Worm (Caenorhabditis elegans): Measurements from ENCODE around the gene cup-4.
A peak's percentile ranks its signal among the peaks of the same experiment; 100 is the strongest.

Gene cup-4

ce11 chrIII:7872776-7873175 is 6.5 kb downstream of the cup-4 start:
- TF ChIP-seq attf-4 (tag; optimal IDR thresholded peaks at IDR 0.05) (no peak), unc-62 (GFP tag; optimal IDR thresholded peaks at IDR 0.05 in 1 of 2) (peak in 1 of 2 experiments; percentile 56), unc-62 (tag; optimal IDR thresholded peaks at IDR 0.05) (no peak), hlh-30 (tag; optimal IDR thresholded peaks at IDR 0.05; ENCODE audit: insufficient read depth) (peak; percentile 24), mdl-1 (tag; optimal IDR thresholded peaks at IDR 0.05) (peak in 1 of 2 experiments; percentile 23), nhr-76 (tag; optimal IDR thresholded peaks at IDR 0.05) (no peak), nhr-42 (GFP tag; IDR thresholded peaks at IDR 0.05) (no peak), nhr-28 (tag; optimal IDR thresholded peaks at IDR 0.05) (peak; percentile 48)

- TF ChIP-seq R02D3.7 (tag; optimal IDR thresholded peaks at IDR 0.05) = no peak
- no peak for TF ChIP-seq saeg-2 (GFP tag; IDR thresholded peaks at IDR 0.05)
- no peak for TF ChIP-seq nhr-237 (tag; optimal IDR thresholded peaks at IDR 0.05)
- TF ChIP-seq nhr-6 (tag; optimal IDR thresholded peaks at IDR 0.05) = no peak
- no peak for TF ChIP-seq mdt-29 (GFP tag; IDR thresholded peaks at IDR 0.05)
- no peak for TF ChIP-seq dmd-9 (GFP tag; IDR thresholded peaks at IDR 0.05)
- no peak for TF ChIP-seq Y5F2A.4 (GFP tag; optimal IDR thresholded peaks at IDR 0.05)
- no peak for TF ChIP-seq F44E2.7 (GFP tag; IDR thresholded peaks at IDR 0.05)
Observed at ce11 chrIII:7873481-7873880, 7.2 kb downstream of the cup-4 start, which contains the start of gene tyr-1. TSS of gene tyr-1 (plus strand) at chrIII:7873781.

- peak in 1 of 2 experiments; percentile 93 for TF ChIP-seq unc-62 (GFP tag; optimal IDR thresholded peaks at IDR 0.05 in 1 of 2)
- no peak for TF ChIP-seq unc-62 (tag; optimal IDR thresholded peaks at IDR 0.05)
- TF ChIP-seq F26F4.8 (GFP tag; conservative IDR thresholded peaks at IDR 0.05) = no peak
Observed at ce11 chrIII:7877090-7877489, 10.8 kb downstream of the cup-4 start.

ce11 chrIII:7878852-7879329 is 12.6 kb downstream of the cup-4 start, which contains the start of gene sup-18:
TSS of gene sup-18 (minus strand) at chrIII:7878902.
- TF ChIP-seq hif-1 (tag; optimal IDR thresholded peaks at IDR 0.05) = no peak
- TF ChIP-seq unc-62 (GFP tag; optimal IDR thresholded peaks at IDR 0.05 in 1 of 2) = peak in 1 of 2 experiments; percentile 36
- no peak for TF ChIP-seq unc-62 (tag; optimal IDR thresholded peaks at IDR 0.05)
- no peak for TF ChIP-seq gei-8 (GFP tag; optimal IDR thresholded peaks at IDR 0.05)
- TF ChIP-seq ZK337.2 (GFP tag; IDR thresholded peaks at IDR 0.05) = no peak

DNA sequence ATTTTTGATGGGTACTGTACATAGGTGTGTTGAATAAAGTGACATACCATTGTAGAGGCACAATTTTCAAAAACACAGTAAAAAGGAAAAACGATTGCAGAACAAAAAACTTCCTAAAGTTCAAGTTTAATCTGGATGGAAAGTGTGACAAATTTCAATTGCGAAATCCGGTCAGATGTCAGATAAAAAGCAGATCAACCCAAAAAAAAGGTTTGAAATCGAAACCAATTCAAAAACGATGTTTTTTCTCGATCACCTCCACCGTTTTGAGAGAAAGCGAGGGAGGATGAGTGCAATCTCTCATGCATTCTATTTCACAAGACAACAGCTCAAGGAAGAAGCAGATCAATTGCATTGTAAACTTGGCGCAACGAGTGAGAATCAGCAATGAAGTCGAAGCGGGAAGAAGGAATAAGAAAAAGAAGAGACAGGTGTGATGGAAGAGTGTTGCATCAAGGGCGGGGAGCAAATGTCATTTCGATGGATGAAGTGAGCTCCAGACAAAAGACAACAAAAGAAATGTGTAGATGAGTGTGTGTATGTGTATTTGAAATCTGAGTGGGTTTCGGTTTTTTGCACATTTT is 13.9 kb downstream of the cup-4 start:
- TF ChIP-seq unc-62 (GFP tag; optimal IDR thresholded peaks at IDR 0.05 in 1 of 2) (no peak), unc-62 (tag; optimal IDR thresholded peaks at IDR 0.05) (no peak), nhr-11 (tag; optimal IDR thresholded peaks at IDR 0.05) (peak; percentile 41)

- TF ChIP-seq attf-4 (tag; optimal IDR thresholded peaks at IDR 0.05) (no peak), aly-2 (tag; optimal IDR thresholded peaks at IDR 0.05) (no peak), spr-3 (GFP tag; optimal IDR thresholded peaks at IDR 0.05) (no peak), T20F7.1 (GFP tag; optimal IDR thresholded peaks at IDR 0.05) (no peak)
Observed at ce11 chrIII:7882900-7883299, 16.6 kb downstream of the cup-4 start, which contains the start of gene ZK688.9. TSS of gene ZK688.9 (minus strand) at chrIII:7883000.

DNA sequence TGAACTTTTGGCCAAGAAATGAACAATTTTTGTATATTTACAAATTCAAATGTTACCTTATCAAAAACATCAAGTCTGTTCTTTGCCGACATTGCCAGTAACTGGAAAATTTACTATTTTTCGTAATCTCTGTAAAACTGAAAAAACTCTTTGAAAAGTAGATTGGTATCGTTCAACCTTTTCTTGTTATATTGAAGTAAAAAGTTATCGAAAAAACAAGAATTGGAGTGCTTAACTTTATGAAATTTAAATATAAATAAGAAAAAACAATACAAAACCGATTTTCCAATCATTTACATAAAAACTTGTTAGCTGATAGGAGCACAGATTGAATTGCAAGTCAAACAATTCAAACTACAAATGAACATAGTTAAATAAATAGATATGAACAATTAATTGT is 18.6 kb downstream of the cup-4 start, which contains the start of gene ZK688.11:
Gene ZK688.11, minus strand, starts transcription at position 101 of the 400 bp plus-strand sequence.
- TF ChIP-seq tra-1 (GFP tag; IDR thresholded peaks at IDR 0.05) (no peak), nhr-42 (GFP tag; IDR thresholded peaks at IDR 0.05) (no peak), lin-38 (GFP tag; IDR thresholded peaks at IDR 0.05) (no peak), attf-4 (tag; optimal IDR thresholded peaks at IDR 0.05) (no peak), F10B5.3 (tag; optimal IDR thresholded peaks at IDR 0.05) (no peak), lsy-2 (tag; optimal IDR thresholded peaks at IDR 0.05) (no peak), arid-1 (GFP tag; conservative IDR thresholded peaks at IDR 0.05) (no peak), lin-1 (GFP tag; IDR thresholded peaks at IDR 0.05) (no peak), nhr-6 (tag; optimal IDR thresholded peaks at IDR 0.05) (no peak), nhr-11 (tag; optimal IDR thresholded peaks at IDR 0.05) (no peak), dmd-8 (GFP tag; IDR thresholded peaks at IDR 0.05) (no peak), mep-1 (tag; optimal IDR thresholded peaks at IDR 0.05) (peak; percentile 27), dve-1 (tag; optimal IDR thresholded peaks at IDR 0.05; ENCODE audit: insufficient read depth) (peak; percentile 3), pqm-1 (tag; optimal IDR thresholded peaks at IDR 0.05) (no peak), lin-29 (GFP tag; IDR thresholded peaks at IDR 0.05) (no peak), zip-2 (tag; optimal IDR thresholded peaks at IDR 0.05) (no peak), nhr-48 (tag; optimal IDR thresholded peaks at IDR 0.05) (no peak)
